Worm (Caenorhabditis elegans) whole organism, midembryonic: ENCODE results near the gene T28D6.7.

ENCODE experiments used
- T22C8.4 ChIP-seq: fragments of 200-800 bp; sonication (Bioruptor generic); IDR thresholded peaks from 2 replicates; pipeline ENCODE4 v1.3.6; 2022; ENCODE audit warnings: missing genetic modification characterization, missing compliant biosample characterization
- tab-1 ChIP-seq: fragments of 200-800 bp; sonication (Bioruptor generic); IDR thresholded peaks from 2 replicates; pipeline ENCODE4 v1.3.6; 2022; ENCODE audit warnings: missing genetic modification characterization, missing compliant biosample characterization

ce11 chrIII:11380555-11380954, 34.3 kb upstream of the T28D6.7 start:
- TF ChIP-seq T22C8.4 (GFP tag; lab: Robert Waterston, UW), result no peak
- TF ChIP-seq tab-1 (GFP tag; lab: Robert Waterston, UW), result no peak
